Fruit fly (Drosophila melanogaster): Measurements from ENCODE around the gene RpS19a.

Gene RpS19a

DNA sequence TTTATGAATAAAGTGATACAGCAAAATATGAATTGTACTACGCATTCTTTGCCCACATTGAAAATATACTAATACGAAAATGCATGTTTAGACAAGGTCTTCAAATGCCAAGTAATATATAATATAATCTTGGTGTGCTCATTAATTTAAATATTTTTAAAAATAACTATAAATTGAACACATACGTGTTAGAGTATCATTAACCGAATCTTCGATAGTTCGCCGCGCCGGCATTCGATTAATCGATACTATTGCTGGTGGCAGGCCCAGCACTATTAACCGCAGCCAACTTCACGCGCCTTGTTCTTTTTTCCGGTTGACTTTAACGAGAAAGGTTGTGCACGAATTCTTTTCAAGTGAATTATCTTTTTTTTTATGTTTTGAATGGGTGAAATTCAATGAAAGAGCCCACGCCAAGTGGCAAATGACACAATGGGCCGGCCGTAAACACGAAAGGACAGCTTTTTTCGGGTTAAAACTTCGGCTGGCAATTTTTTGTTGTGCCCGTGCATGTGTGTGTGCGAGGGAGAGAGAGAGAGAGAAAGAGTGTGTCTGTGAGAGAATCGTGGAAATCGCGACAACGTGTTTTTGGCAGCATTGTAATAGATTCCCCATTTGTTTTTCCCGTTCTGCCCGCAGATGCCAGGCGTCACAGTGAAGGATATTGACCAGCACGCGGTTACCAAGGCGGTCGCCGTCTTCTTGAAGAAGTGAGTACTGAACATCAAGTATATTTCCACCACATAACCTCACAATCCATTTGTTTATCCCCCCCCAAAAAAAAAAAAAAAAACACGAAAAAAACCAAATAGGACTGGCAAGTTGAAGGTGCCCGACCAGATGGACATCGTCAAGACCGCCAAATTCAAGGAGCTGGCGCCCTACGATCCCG, at the start of gene RpS19a (continued):
- peak; percentile 92 for TF ChIP-seq B-H2 (GFP tag; optimal IDR thresholded peaks at IDR 0.05)
- TF ChIP-seq ssp (GFP tag; IDR thresholded peaks at IDR 0.05): no peak; the same call in 1 of the 2 replicates
- TF ChIP-seq klu (GFP tag; IDR thresholded peaks at IDR 0.05): 0 out of 2 replicates have a peak, but pooled peaks have one; percentile 33
- no peak for TF ChIP-seq unc-4 (GFP tag; IDR thresholded peaks at IDR 0.05; ENCODE audit: partially characterized antibody)
- no peak for TF ChIP-seq tna (GFP tag; IDR thresholded peaks at IDR 0.05; ENCODE audit: partially characterized antibody)
- TF ChIP-seq CG7271 (tag; optimal IDR thresholded peaks at IDR 0.05): peak; percentile 77
- TF ChIP-seq Fer2 (tag; optimal IDR thresholded peaks at IDR 0.05): peak; percentile 54
- peak; percentile 55 for TF ChIP-seq cwo (GFP tag; optimal IDR thresholded peaks at IDR 0.05)
- TF ChIP-seq Usf (GFP tag; optimal IDR thresholded peaks at IDR 0.05): peak; percentile 48
- peak; percentile 21; the same call in 1 of the 2 replicates for TF ChIP-seq Taf1 (GFP tag; IDR thresholded peaks at IDR 0.05)
- peak; percentile 63 for TF ChIP-seq CG12299 (tag; optimal IDR thresholded peaks at IDR 0.05)
- peak; percentile 87 for TF ChIP-seq Rfx (GFP tag; IDR thresholded peaks at IDR 0.05)
- TF ChIP-seq cato (GFP tag; optimal IDR thresholded peaks at IDR 0.05; ENCODE audit: borderline replicate concordance): no peak
- TF ChIP-seq CG6272 (GFP tag; IDR thresholded peaks at IDR 0.05): peak; percentile 47
- TF ChIP-seq NFAT (GFP tag; IDR thresholded peaks at IDR 0.05): peak; percentile 88
- peak; percentile 98 for TF ChIP-seq MESR4 (GFP tag; optimal IDR thresholded peaks at IDR 0.05)
- TF ChIP-seq otp (GFP tag; IDR thresholded peaks at IDR 0.05): peak; percentile 92
- peak; percentile 30 for TF ChIP-seq CG16863 (GFP tag; optimal IDR thresholded peaks at IDR 0.05)
- TF ChIP-seq Myb (GFP tag; optimal IDR thresholded peaks at IDR 0.05): peak; percentile 5
- TF ChIP-seq CG31388 (GFP tag; optimal IDR thresholded peaks at IDR 0.05): no peak
- TF ChIP-seq fd96Cb (tag; optimal IDR thresholded peaks at IDR 0.05): peak; percentile 44
- peak; percentile 56 for TF ChIP-seq CG6683 (GFP tag; optimal IDR thresholded peaks at IDR 0.05)
- TF ChIP-seq CG12219 (GFP tag; optimal IDR thresholded peaks at IDR 0.05): peak; percentile 78
- TF ChIP-seq unpg (GFP tag; optimal IDR thresholded peaks at IDR 0.05): peak; percentile 66
- TF ChIP-seq Sry-β (GFP tag; optimal IDR thresholded peaks at IDR 0.05): peak; percentile 44
- peak; percentile 73; the same call in 2 of the 3 replicates for TF ChIP-seq ase (GFP tag; IDR thresholded peaks at IDR 0.05)
- TF ChIP-seq Hr39 (optimal IDR thresholded peaks at IDR 0.05): no peak
- no peak for TF ChIP-seq aop (GFP tag; IDR thresholded peaks at IDR 0.05)
- TF ChIP-seq CG9817 (tag; optimal IDR thresholded peaks at IDR 0.05): peak; percentile 67
- TF ChIP-seq ATbp (GFP tag; optimal IDR thresholded peaks at IDR 0.05): peak; percentile 83
- TF ChIP-seq CG2202 (tag; optimal IDR thresholded peaks at IDR 0.05): peak; percentile 45
- TF ChIP-seq disco-r (GFP tag; optimal IDR thresholded peaks at IDR 0.05): peak; percentile 56
- TF ChIP-seq grn (GFP tag; optimal IDR thresholded peaks at IDR 0.05): peak; percentile 37
- peak; percentile 41 for TF ChIP-seq Camta (GFP tag; optimal IDR thresholded peaks at IDR 0.05)
- TF ChIP-seq Atf3 (GFP tag; optimal IDR thresholded peaks at IDR 0.05): no peak
- TF ChIP-seq CG8765 (GFP tag; IDR thresholded peaks at IDR 0.05): 0 out of 2 replicates have a peak, but pooled peaks have one; percentile 11
- peak; percentile 78 for TF ChIP-seq CG2875 (GFP tag; optimal IDR thresholded peaks at IDR 0.05)
- 0 out of 2 replicates have a peak, but pooled peaks have one; percentile 48 for TF ChIP-seq gsb (GFP tag; IDR thresholded peaks at IDR 0.05)
- TF ChIP-seq fd3F (GFP tag; optimal IDR thresholded peaks at IDR 0.05): peak; percentile 47
- peak; percentile 8 for TF ChIP-seq Spps (tag; optimal IDR thresholded peaks at IDR 0.05)
- TF ChIP-seq CG17802 (tag; optimal IDR thresholded peaks at IDR 0.05): peak; percentile 80
- TF ChIP-seq pita (GFP tag; optimal IDR thresholded peaks at IDR 0.05): no peak
- no peak for TF ChIP-seq D (optimal IDR thresholded peaks at IDR 0.05)
- peak; percentile 66 for TF ChIP-seq D (GFP tag; optimal IDR thresholded peaks at IDR 0.05)
- TF ChIP-seq CG1832 (GFP tag; optimal IDR thresholded peaks at IDR 0.05): peak; percentile 53
- peak; percentile 19 to 52 for TF ChIP-seq dpn (GFP tag; optimal IDR thresholded peaks at IDR 0.05)
- TF ChIP-seq vvl (GFP tag; IDR thresholded peaks at IDR 0.05): peak; percentile 79
- TF ChIP-seq Xbp1 (GFP tag; optimal IDR thresholded peaks at IDR 0.05): peak; percentile 56
- TF ChIP-seq usp (GFP tag; optimal IDR thresholded peaks at IDR 0.05): no peak
